Worm (Caenorhabditis elegans) whole organism, L1 larva: ENCODE measurements around the gene cdkl-1.

Source experiments
- lin-13 ChIP-seq: fragments of 150-350 bp; optimal IDR thresholded peaks from 2 replicates; lab custom pipeline; 2014; ENCODE audit warnings: missing biosample characterization, missing genetic modification reagents, missing genetic modification characterization
- mef-2 ChIP-seq: fragments of 150-350 bp; optimal IDR thresholded peaks from 2 replicates; lab custom pipeline; 2014; ENCODE audit warnings: missing biosample characterization, missing genetic modification characterization
- sox-4 ChIP-seq: sonication (generic microtip); optimal IDR thresholded peaks from 2 replicates; lab custom pipeline; 2016; ENCODE audit warnings: missing genetic modification characterization, missing compliant biosample characterization
- zag-1 ChIP-seq: fragments of 150-350 bp; optimal IDR thresholded peaks from 2 replicates; lab custom pipeline; 2014; ENCODE audit warnings: missing biosample characterization, missing genetic modification characterization

DNA sequence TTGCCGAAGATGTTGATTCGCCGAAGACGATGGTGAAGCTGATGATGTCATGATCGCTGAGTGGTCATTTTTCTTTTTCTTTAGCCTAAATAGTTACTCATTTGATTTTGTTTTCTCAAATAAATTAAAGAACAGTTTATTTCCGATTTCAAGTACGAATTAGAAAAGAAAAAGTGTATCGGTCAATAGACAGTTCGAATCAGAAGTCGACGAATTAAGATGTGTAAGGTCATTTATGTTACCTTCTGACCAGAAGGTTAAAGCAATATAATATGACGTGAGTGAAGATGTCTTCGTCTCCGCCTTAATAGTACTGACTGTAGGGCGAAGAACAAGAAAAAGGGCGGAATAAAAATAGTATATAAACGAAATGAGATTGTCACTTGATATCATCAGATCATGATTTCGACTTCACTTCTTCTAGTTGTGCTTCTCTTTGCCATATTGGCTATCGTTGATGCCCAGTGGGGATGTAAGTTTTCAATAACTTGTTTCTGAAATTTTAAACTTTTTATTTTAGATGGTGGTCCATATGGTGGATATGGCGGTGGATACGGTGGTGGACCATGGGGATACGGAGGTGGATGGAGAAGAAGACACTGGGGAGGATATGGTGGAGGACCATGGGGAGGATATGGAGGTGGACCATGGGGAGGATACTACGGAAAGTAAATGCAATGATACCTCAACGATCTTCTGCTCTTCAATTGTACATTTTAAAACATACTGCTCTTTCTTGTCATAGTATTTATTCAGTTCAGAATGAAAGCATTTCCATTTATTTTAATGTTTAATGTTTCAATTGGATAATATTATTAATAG lies 48.5 kb downstream of the cdkl-1 start, which contains the start of the genes T19C4.24 and nlp-33:
- TF ChIP-seq lin-13 (GFP tag; lab: Kevin White, UChicago) (no peak), zag-1 (no peak), sox-4 (tag; lab: Kevin White, UChicago) (no peak), mef-2 (tag; lab: Kevin White, UChicago) (no peak)
